Fruit fly (Drosophila melanogaster): Measurements from ENCODE around the gene natalisin.

Gene natalisin

dm6 chr3R:14397927-14398326 lies 20.5 kb upstream of the natalisin start (continued):
- TF ChIP-seq ss (GFP tag; optimal IDR thresholded peaks at IDR 0.05) (no peak), Sox15 (GFP tag; optimal IDR thresholded peaks at IDR 0.05) (no peak), svp (GFP tag) (no peak), acj6 (GFP tag; optimal IDR thresholded peaks at IDR 0.05) (no peak), vri (GFP tag; optimal IDR thresholded peaks at IDR 0.05) (no peak), CG8632 (GFP tag; optimal IDR thresholded peaks at IDR 0.05) (no peak), Blimp-1 (GFP tag; optimal IDR thresholded peaks at IDR 0.05) (peak; percentile 88), CG9139 (GFP tag; optimal IDR thresholded peaks at IDR 0.05) (no peak), Smox (GFP tag; optimal IDR thresholded peaks at IDR 0.05) (no peak), CG8319 (GFP tag; optimal IDR thresholded peaks at IDR 0.05) (peak; percentile 21), OdsH (GFP tag; optimal IDR thresholded peaks at IDR 0.05) (peak; percentile 0), CG3919 (GFP tag; optimal IDR thresholded peaks at IDR 0.05) (peak; percentile 33), CG11902 (GFP tag; optimal IDR thresholded peaks at IDR 0.05) (no peak), topi (GFP tag; optimal IDR thresholded peaks at IDR 0.05) (peak; percentile 36)

dm6 chr3R:14398620-14399019 lies 19.8 kb upstream of the natalisin start:
- TF ChIP-seq Lpt (GFP tag; optimal IDR thresholded peaks at IDR 0.05): no peak
- TF ChIP-seq CG1621 (tag; optimal IDR thresholded peaks at IDR 0.05): no peak
- no peak for TF ChIP-seq CG6276 (GFP tag; optimal IDR thresholded peaks at IDR 0.05)
- TF ChIP-seq svp (GFP tag): peak; percentile 58
- TF ChIP-seq ss (GFP tag; optimal IDR thresholded peaks at IDR 0.05): no peak
- TF ChIP-seq spab (GFP tag; optimal IDR thresholded peaks at IDR 0.05): no peak
- TF ChIP-seq vri (GFP tag; optimal IDR thresholded peaks at IDR 0.05): peak; percentile 25

dm6 chr3R:14399375-14399774 lies 19.0 kb upstream of the natalisin start:
- peak; percentile 15 for TF ChIP-seq CG31627 (GFP tag; optimal IDR thresholded peaks at IDR 0.05)
- no peak for TF ChIP-seq Lpt (GFP tag; optimal IDR thresholded peaks at IDR 0.05)
- peak; percentile 3 for TF ChIP-seq achi (GFP tag; optimal IDR thresholded peaks at IDR 0.05)
- no peak for TF ChIP-seq net (GFP tag; optimal IDR thresholded peaks at IDR 0.05)
- no peak for TF ChIP-seq Eip93F (GFP tag; optimal IDR thresholded peaks at IDR 0.05)
- TF ChIP-seq cyc (GFP tag; optimal IDR thresholded peaks at IDR 0.05): peak; percentile 73
- TF ChIP-seq CG6276 (GFP tag; optimal IDR thresholded peaks at IDR 0.05): no peak
- peak; percentile 1 for TF ChIP-seq CG34406 (GFP tag; optimal IDR thresholded peaks at IDR 0.05)
- TF ChIP-seq Sox14 (GFP tag; optimal IDR thresholded peaks at IDR 0.05): no peak
- TF ChIP-seq Hr39 (GFP tag; optimal IDR thresholded peaks at IDR 0.05): peak; percentile 28
- peak; percentile 34 for TF ChIP-seq CG6808 (GFP tag; optimal IDR thresholded peaks at IDR 0.05)
- TF ChIP-seq CG3919 (GFP tag; optimal IDR thresholded peaks at IDR 0.05): peak; percentile 68
- TF ChIP-seq topi (GFP tag; optimal IDR thresholded peaks at IDR 0.05): peak; percentile 41
- TF ChIP-seq Eip78C (GFP tag): peak; percentile 71
- TF ChIP-seq CG11762 (GFP tag; optimal IDR thresholded peaks at IDR 0.05; ENCODE audit: insufficient read depth): no peak
- TF ChIP-seq CG10669 (GFP tag; optimal IDR thresholded peaks at IDR 0.05): peak; percentile 27
- no peak for TF ChIP-seq fd85E (GFP tag; optimal IDR thresholded peaks at IDR 0.05)
- TF ChIP-seq CG8119 (GFP tag; IDR thresholded peaks at IDR 0.05): peak; percentile 41; the same call in 1 of the 3 replicates
- TF ChIP-seq fd59A (GFP tag; optimal IDR thresholded peaks at IDR 0.05): no peak
- no peak for TF ChIP-seq CG11294 (GFP tag; IDR thresholded peaks at IDR 0.05)
- peak; percentile 50 for TF ChIP-seq esn (GFP tag; optimal IDR thresholded peaks at IDR 0.05)
- peak; percentile 31 for TF ChIP-seq Met (GFP tag; optimal IDR thresholded peaks at IDR 0.05)
- 0 out of 3 replicates have a peak, but pooled peaks have one; percentile 45 for TF ChIP-seq CG6163 (GFP tag; IDR thresholded peaks at IDR 0.05)
- TF ChIP-seq fkh (GFP tag; optimal IDR thresholded peaks at IDR 0.05): no peak
- TF ChIP-seq Hr38 (GFP tag; optimal IDR thresholded peaks at IDR 0.05): no peak
- TF ChIP-seq svp (GFP tag): peak; percentile 56
- TF ChIP-seq Blimp-1 (GFP tag; optimal IDR thresholded peaks at IDR 0.05): no peak
- TF ChIP-seq OdsH (GFP tag; optimal IDR thresholded peaks at IDR 0.05): no peak
- no peak for TF ChIP-seq Ets21C (GFP tag; optimal IDR thresholded peaks at IDR 0.05)
- TF ChIP-seq Sox15 (GFP tag; optimal IDR thresholded peaks at IDR 0.05): no peak
- TF ChIP-seq Gug (GFP tag; IDR thresholded peaks at IDR 0.05): peak; percentile 15; the same call in 1 of the 2 replicates
- TF ChIP-seq CG8319 (GFP tag; optimal IDR thresholded peaks at IDR 0.05): no peak
- TF ChIP-seq CG7368 (GFP tag; optimal IDR thresholded peaks at IDR 0.05): peak; percentile 17
- no peak for TF ChIP-seq dac (GFP tag; optimal IDR thresholded peaks at IDR 0.05)
- peak; percentile 11 for TF ChIP-seq CG6854 (GFP tag; optimal IDR thresholded peaks at IDR 0.05)
- TF ChIP-seq vri (GFP tag; optimal IDR thresholded peaks at IDR 0.05): no peak
- TF ChIP-seq CG15336 (GFP tag; IDR thresholded peaks at IDR 0.05): peak; percentile 21; the same call in 1 of the 2 replicates
- no peak for TF ChIP-seq CG16779 (tag; optimal IDR thresholded peaks at IDR 0.05)
- no peak for TF ChIP-seq Ets96B (tag; optimal IDR thresholded peaks at IDR 0.05)
- peak; percentile 28 to 35 for TF ChIP-seq ss (GFP tag; optimal IDR thresholded peaks at IDR 0.05)
